Worm (Caenorhabditis elegans) whole organism, young adult: ENCODE results near the gene Y43E12A.2.

Experiments
- B0035.1 ChIP-seq: sonication (generic microtip); optimal IDR thresholded peaks from 2 replicates; lab custom pipeline; 2016; ENCODE audit warnings: missing genetic modification characterization, mild to moderate bottlenecking, missing compliant biosample characterization, missing genotype, missing genetic modification reagents
- B0336.3 ChIP-seq: fragments of 200-800 bp; sonication (Bioruptor generic); IDR thresholded peaks from 2 replicates; pipeline ENCODE4 v1.3.6; 2022; ENCODE audit warnings: missing genetic modification characterization, missing compliant biosample characterization
- C17E4.6 ChIP-seq: fragments of 200-800 bp; sonication (Bioruptor generic); IDR thresholded peaks from 2 replicates; pipeline ENCODE4 v1.3.6; 2022; ENCODE audit warnings: missing genetic modification reagents, missing genetic modification characterization, missing compliant biosample characterization
- F10E7.11 ChIP-seq: sonication (generic microtip); optimal IDR thresholded peaks from 2 replicates; lab custom pipeline; 2017; ENCODE audit warnings: mild to moderate bottlenecking, missing genetic modification characterization, moderate library complexity, missing compliant biosample characterization
- F33H1.4 ChIP-seq: fragments of 200-800 bp; sonication (Bioruptor generic); IDR thresholded peaks from 2 replicates; pipeline ENCODE4 v1.3.6; 2022; ENCODE audit warnings: missing genetic modification reagents, missing genetic modification characterization, missing compliant biosample characterization
- F37B4.10 ChIP-seq: fragments of 200-800 bp; sonication (Bioruptor generic); IDR thresholded peaks from 2 replicates; pipeline ENCODE4 v1.3.6; 2022; ENCODE audit warnings: missing genetic modification characterization, missing compliant biosample characterization
- F39B2.1 ChIP-seq: fragments of 200-800 bp; sonication (Bioruptor generic); IDR thresholded peaks from 2 replicates; pipeline ENCODE4 v1.3.6; 2022; ENCODE audit warnings: missing genetic modification reagents, missing genetic modification characterization, missing compliant biosample characterization
- F49E8.2 ChIP-seq: sonication (generic microtip); optimal IDR thresholded peaks from 3 replicates; lab custom pipeline; 2017; ENCODE audit warnings: missing genetic modification characterization, mild to moderate bottlenecking, missing compliant biosample characterization, antibody characterized with exemption, moderate library complexity; ENCODE audit not compliant: insufficient read depth
- F52B5.7 ChIP-seq: sonication (generic microtip); optimal IDR thresholded peaks from 2 replicates; lab custom pipeline; 2016; ENCODE audit warnings: mild to moderate bottlenecking, missing genetic modification characterization, missing compliant biosample characterization
- F57A8.1 ChIP-seq: fragments of 200-800 bp; sonication (Bioruptor generic); optimal IDR thresholded peaks from 2 replicates; lab custom pipeline; 2018; ENCODE audit warnings: mild to moderate bottlenecking, missing genetic modification characterization, moderate library complexity, missing compliant biosample characterization
- T07F8.4 ChIP-seq: sonication (generic microtip); optimal IDR thresholded peaks from 2 replicates; lab custom pipeline; 2016; ENCODE audit warnings: mild to moderate bottlenecking, missing genetic modification characterization, moderate library complexity, missing compliant biosample characterization
- T26A5.8 ChIP-seq: sonication (generic microtip); optimal IDR thresholded peaks from 2 replicates; lab custom pipeline; 2016; ENCODE audit warnings: missing genetic modification characterization, missing compliant biosample characterization
- Y53G8AR.9 ChIP-seq: fragments of 200-800 bp; sonication (Bioruptor generic); conservative IDR thresholded peaks from 2 replicates; pipeline ENCODE4 v1.3.6; 2022; ENCODE audit warnings: missing genetic modification reagents, missing genetic modification characterization, missing compliant biosample characterization
- Y56A3A.18 ChIP-seq: fragments of 200-800 bp; sonication (Bioruptor generic); IDR thresholded peaks from 2 replicates; pipeline ENCODE4 v1.3.6; 2022; ENCODE audit warnings: missing genetic modification reagents, missing genetic modification characterization, missing compliant biosample characterization
- ama-1 ChIP-seq, 3 experiments: fragments of 150-350 bp in 1 of 3; sonication (generic microtip) in 2 of 3; optimal IDR thresholded peaks; 2 replicates each; lab custom pipeline; 2014 to 2018; ENCODE audit warnings: missing biosample characterization in 2 of 3, missing genetic modification characterization in 2 of 3, missing genetic modification reagents in 2 of 3
- aptf-2 ChIP-seq: fragments of 200-800 bp; sonication (Bioruptor generic); conservative IDR thresholded peaks from 2 replicates; pipeline ENCODE4 v1.3.6; 2022; ENCODE audit warnings: missing genetic modification reagents, missing genetic modification characterization, missing compliant biosample characterization
- aptf-3 ChIP-seq: fragments of 200-800 bp; sonication (Bioruptor generic); IDR thresholded peaks from 2 replicates; pipeline ENCODE4 v1.3.6; 2022; ENCODE audit warnings: missing genetic modification characterization, missing compliant biosample characterization
- athp-1 ChIP-seq: sonication (generic microtip); optimal IDR thresholded peaks from 2 replicates; lab custom pipeline; 2017; ENCODE audit warnings: mild to moderate bottlenecking, missing genetic modification characterization, missing compliant biosample characterization
- attf-3 ChIP-seq: fragments of 200-800 bp; sonication (Bioruptor generic); conservative IDR thresholded peaks from 2 replicates; pipeline ENCODE4 v1.3.6; 2022; ENCODE audit warnings: missing genetic modification reagents, missing genetic modification characterization, missing compliant biosample characterization
- bed-2 ChIP-seq: fragments of 200-800 bp; sonication (Bioruptor generic); IDR thresholded peaks from 2 replicates; pipeline ENCODE4 v1.3.6; 2022; ENCODE audit warnings: missing genetic modification reagents, missing genetic modification characterization, missing compliant biosample characterization
- cebp-2 ChIP-seq: fragments of 200-800 bp; sonication (Bioruptor generic); IDR thresholded peaks from 2 replicates; pipeline ENCODE4 v1.3.6; 2022; ENCODE audit warnings: missing genetic modification characterization, missing compliant biosample characterization
- ceh-27 ChIP-seq: fragments of 200-800 bp; sonication (Bioruptor generic); optimal IDR thresholded peaks from 2 replicates; lab custom pipeline; 2018; ENCODE audit warnings: mild to moderate bottlenecking, missing genetic modification characterization, moderate library complexity, missing compliant biosample characterization
- egl-18 ChIP-seq: fragments of 200-800 bp; sonication (Bioruptor generic); IDR thresholded peaks from 2 replicates; pipeline ENCODE4 v1.3.6; 2022; ENCODE audit warnings: missing genetic modification reagents, missing genetic modification characterization, missing compliant biosample characterization
- ets-4 ChIP-seq: fragments of 200-800 bp; sonication (Bioruptor generic); optimal IDR thresholded peaks from 2 replicates; lab custom pipeline; 2018; ENCODE audit warnings: mild to moderate bottlenecking, missing genetic modification characterization, missing compliant biosample characterization
- gei-17 ChIP-seq: fragments of 200-800 bp; sonication (Bioruptor generic); optimal IDR thresholded peaks from 2 replicates; lab custom pipeline; 2018; ENCODE audit warnings: mild to moderate bottlenecking, missing genetic modification characterization, missing compliant biosample characterization
- him-1 ChIP-seq: sonication (generic microtip); optimal IDR thresholded peaks from 2 replicates; lab custom pipeline; 2016; ENCODE audit warnings: missing genotype, missing genetic modification reagents, missing genetic modification characterization, missing compliant biosample characterization
- lin-26 ChIP-seq: fragments of 200-800 bp; sonication (Bioruptor generic); IDR thresholded peaks from 2 replicates; pipeline ENCODE4 v1.3.6; 2022; ENCODE audit warnings: missing genetic modification reagents, missing genetic modification characterization, missing compliant biosample characterization
- lin-35 ChIP-seq, 3 experiments: fragments of 150-350 bp in 2 of 3; sonication (generic microtip) in 1 of 3; optimal IDR thresholded peaks; 2 replicates each; lab custom pipeline; 2014 to 2018; ENCODE audit warnings: missing biosample characterization in 3 of 3, missing genetic modification characterization in 3 of 3, missing genetic modification reagents in 3 of 3
- lin-54 ChIP-seq: fragments of 200-800 bp; sonication (Bioruptor generic); optimal IDR thresholded peaks from 2 replicates; lab custom pipeline; 2018; ENCODE audit warnings: mild to moderate bottlenecking, missing genetic modification characterization, missing compliant biosample characterization
- lsy-27 ChIP-seq: sonication (generic microtip); optimal IDR thresholded peaks from 2 replicates; lab custom pipeline; 2017; ENCODE audit warnings: missing genetic modification characterization, mild to moderate bottlenecking, missing compliant biosample characterization, antibody characterized with exemption, missing genotype, borderline replicate concordance; ENCODE audit not compliant: insufficient read depth
- madf-8 ChIP-seq: fragments of 200-800 bp; sonication (Bioruptor generic); conservative IDR thresholded peaks from 2 replicates; pipeline ENCODE4 v1.3.6; 2022; ENCODE audit warnings: missing genetic modification reagents, missing genetic modification characterization, missing compliant biosample characterization
- mcd-1 ChIP-seq: fragments of 200-800 bp; sonication (Bioruptor generic); IDR thresholded peaks from 2 replicates; pipeline ENCODE4 v1.3.6; 2022; ENCODE audit warnings: missing genetic modification reagents, missing genetic modification characterization, missing compliant biosample characterization
- nfya-1 ChIP-seq: sonication (generic microtip); optimal IDR thresholded peaks from 2 replicates; lab custom pipeline; 2017; ENCODE audit warnings: antibody characterized with exemption, missing compliant biosample characterization, missing genetic modification characterization, borderline replicate concordance; ENCODE audit not compliant: insufficient read depth
- nhr-179 ChIP-seq: sonication (generic microtip); optimal IDR thresholded peaks from 2 replicates; lab custom pipeline; 2016; ENCODE audit warnings: mild to moderate bottlenecking, missing genetic modification characterization, missing compliant biosample characterization
- nhr-27 ChIP-seq: fragments of 200-800 bp; sonication (Bioruptor generic); optimal IDR thresholded peaks from 2 replicates; lab custom pipeline; 2018; ENCODE audit warnings: mild to moderate bottlenecking, missing genetic modification characterization, moderate library complexity, missing compliant biosample characterization
- nhr-80 ChIP-seq: sonication (generic microtip); optimal IDR thresholded peaks from 2 replicates; lab custom pipeline; 2016; ENCODE audit warnings: missing genetic modification characterization, missing compliant biosample characterization
- rec-8 ChIP-seq, 2 experiments: sonication (generic microtip); optimal IDR thresholded peaks; 2 replicates each; lab custom pipeline; 2016; ENCODE audit warnings: mild to moderate bottlenecking in 2 of 2, missing genetic modification characterization in 2 of 2, missing genetic modification reagents in 2 of 2, missing genotype in 2 of 2, missing biosample characterization in 1 of 2, missing compliant biosample characterization in 1 of 2, moderate library complexity in 1 of 2
- repo-1 ChIP-seq: sonication (generic microtip); optimal IDR thresholded peaks from 2 replicates; lab custom pipeline; 2017; ENCODE audit warnings: mild to moderate bottlenecking, missing genetic modification characterization, missing compliant biosample characterization
- sea-2 ChIP-seq: fragments of 200-800 bp; sonication (Bioruptor generic); IDR thresholded peaks from 2 replicates; pipeline ENCODE4 v1.3.6; 2022; ENCODE audit warnings: missing genetic modification characterization, missing compliant biosample characterization
- snpc-1.3 ChIP-seq: sonication (generic microtip); optimal IDR thresholded peaks from 2 replicates; lab custom pipeline; 2017; ENCODE audit warnings: missing genetic modification characterization, mild to moderate bottlenecking, missing compliant biosample characterization, antibody characterized with exemption, moderate library complexity, missing genotype, missing genetic modification reagents; ENCODE audit not compliant: insufficient read depth
- snpc-3.4 ChIP-seq: sonication (generic microtip); optimal IDR thresholded peaks from 2 replicates; lab custom pipeline; 2017; ENCODE audit warnings: missing genetic modification characterization, mild to moderate bottlenecking, missing compliant biosample characterization, antibody characterized with exemption, moderate library complexity, missing genotype, missing genetic modification reagents
- tbp1 ChIP-seq: fragments of 200-800 bp; sonication (Bioruptor generic); optimal IDR thresholded peaks from 2 replicates; lab custom pipeline; 2018; ENCODE audit warnings: mild to moderate bottlenecking, missing genetic modification characterization, missing compliant biosample characterization
- tbx-9 ChIP-seq: sonication (generic microtip); optimal IDR thresholded peaks from 2 replicates; lab custom pipeline; 2016; ENCODE audit warnings: borderline replicate concordance, missing genetic modification characterization, inconsistent platforms, missing compliant biosample characterization
- unc-130 ChIP-seq: sonication (generic microtip); optimal IDR thresholded peaks from 2 replicates; lab custom pipeline; 2016; ENCODE audit warnings: missing genetic modification reagents, missing genetic modification characterization, missing compliant biosample characterization
- xnd-1 ChIP-seq: sonication (generic microtip); optimal IDR thresholded peaks from 2 replicates; lab custom pipeline; 2016; ENCODE audit warnings: missing genotype, missing genetic modification reagents, missing genetic modification characterization, missing compliant biosample characterization
- zim-3 ChIP-seq: sonication (generic microtip); optimal IDR thresholded peaks from 2 replicates; lab custom pipeline; 2017; ENCODE audit warnings: mild to moderate bottlenecking, missing genetic modification characterization, moderate library complexity, missing compliant biosample characterization

The Y43E12A.2 gene

DNA sequence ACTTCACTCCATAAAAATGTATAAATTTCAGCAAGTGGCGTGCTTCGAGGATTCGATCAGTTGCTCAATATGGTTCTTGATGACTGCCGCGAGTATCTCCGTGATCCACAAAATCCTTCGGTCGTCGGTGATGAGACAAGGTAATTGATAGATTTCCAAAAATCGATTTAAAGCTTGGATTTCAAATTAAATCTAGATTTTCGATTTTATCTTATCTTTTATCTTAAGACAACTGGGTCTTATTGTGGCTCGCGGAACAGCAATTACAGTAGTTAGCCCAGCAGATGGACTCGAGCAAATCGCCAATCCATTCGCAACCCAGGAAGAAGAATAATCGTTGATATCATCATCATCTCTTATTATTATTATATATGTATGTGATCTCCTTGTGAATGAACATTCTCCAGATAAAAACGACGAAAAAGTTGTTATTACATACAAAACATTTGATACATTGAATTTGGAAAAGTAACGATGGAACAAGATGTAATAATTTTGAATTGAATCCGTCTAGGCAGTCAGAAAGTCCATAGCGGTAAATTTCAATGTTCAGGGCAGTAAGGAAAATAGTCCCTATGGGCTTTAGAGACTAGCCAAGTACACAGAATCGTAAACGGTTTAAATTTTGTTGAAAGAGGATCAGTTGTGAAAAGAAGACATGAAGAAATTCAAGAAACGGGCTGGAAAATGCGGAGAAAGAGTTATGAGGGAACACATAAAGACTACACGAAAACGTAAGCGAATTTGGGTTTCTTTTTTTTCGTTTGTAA lies 47.9 kb upstream of the Y43E12A.2 start (continued):
- TF ChIP-seq F33H1.4 (GFP tag; lab: Robert Waterston, UW) (no peak), madf-8 (no peak), xnd-1 (tag; lab: Kevin White, UChicago) (no peak), F49E8.2 (tag; lab: Kevin White, UChicago) (no peak), B0336.3 (GFP tag; lab: Robert Waterston, UW) (peak; percentile 84), bed-2 (GFP tag; lab: Robert Waterston, UW) (no peak), cebp-2 (GFP tag; lab: Robert Waterston, UW) (no peak), T07F8.4 (no peak), B0035.1 (tag; lab: Kevin White, UChicago) (peak; percentile 33), ama-1 (optimal IDR thresholded peaks at IDR 0.05; lab: Kevin White, UChicago) (peak; percentile 59), ama-1 (GFP tag; optimal IDR thresholded peaks at IDR 0.05; lab: Kevin White, UChicago) (peak; percentile 18 to 75), F57A8.1 (GFP tag; lab: Kevin White, UChicago) (no peak), rec-8 (tag; optimal IDR thresholded peaks at IDR 0.05; lab: Kevin White, UChicago) (no peak), athp-1 (peak; percentile 90), egl-18 (GFP tag; lab: Robert Waterston, UW) (no peak), lin-35 (GFP tag; optimal IDR thresholded peaks at IDR 0.05; lab: Kevin White, UChicago) (peak in 1 of 3 experiments; percentile 39), lsy-27 (tag; lab: Kevin White, UChicago) (no peak), him-1 (tag; lab: Kevin White, UChicago) (no peak), sea-2 (GFP tag; lab: Robert Waterston, UW) (no peak), T26A5.8 (tag; lab: Kevin White, UChicago) (no peak), unc-130 (GFP tag; lab: Kevin White, UChicago) (peak; percentile 14), mcd-1 (GFP tag; lab: Robert Waterston, UW) (peak; percentile 67), repo-1 (tag; lab: Kevin White, UChicago) (peak; percentile 94), F39B2.1 (GFP tag; lab: Robert Waterston, UW) (no peak), attf-3 (GFP tag; lab: Robert Waterston, UW) (no peak), aptf-2 (GFP tag; lab: Robert Waterston, UW) (no peak), ets-4 (GFP tag; lab: Kevin White, UChicago) (peak; percentile 14), snpc-1.3 (tag; lab: Kevin White, UChicago) (no peak), nfya-1 (tag; lab: Kevin White, UChicago) (no peak), F52B5.7 (tag; lab: Kevin White, UChicago) (peak; percentile 86), lin-26 (GFP tag; lab: Robert Waterston, UW) (no peak), tbp1 (GFP tag; lab: Kevin White, UChicago) (no peak), tbx-9 (no peak), snpc-3.4 (no peak), zim-3 (tag; lab: Kevin White, UChicago) (peak; percentile 81), aptf-3 (GFP tag; lab: Robert Waterston, UW) (no peak; the same call in 1 of the 2 replicates), nhr-80 (tag; lab: Kevin White, UChicago) (peak; percentile 0), gei-17 (no peak), ceh-27 (GFP tag; lab: Kevin White, UChicago) (no peak), C17E4.6 (GFP tag; lab: Robert Waterston, UW) (0 out of 2 replicates have a peak, but pooled peaks have one; percentile 17), Y56A3A.18 (GFP tag; lab: Robert Waterston, UW) (peak; percentile 90), nhr-27 (tag; lab: Kevin White, UChicago) (no peak), lin-54 (no peak), F37B4.10 (GFP tag; lab: Robert Waterston, UW) (no peak), Y53G8AR.9 (GFP tag; lab: Robert Waterston, UW) (peak; percentile 91), nhr-179 (tag; lab: Kevin White, UChicago) (no peak), F10E7.11 (tag; lab: Kevin White, UChicago) (peak; percentile 32)
